Worm (Caenorhabditis elegans) whole organism, early embryonic: ENCODE measurements around the gene R186.8.

Source experiments
- B0310.2 ChIP-seq: sonication (generic microtip); optimal IDR thresholded peaks from 2 replicates; lab custom pipeline; 2016; ENCODE audit warnings: mild to moderate bottlenecking, missing genetic modification characterization, missing compliant biosample characterization
- F13C5.2 ChIP-seq: sonication (generic microtip); optimal IDR thresholded peaks from 2 replicates; lab custom pipeline; 2017; ENCODE audit warnings: mild to moderate bottlenecking, missing genetic modification characterization, inconsistent platforms, missing compliant biosample characterization
- aly-1 ChIP-seq: sonication (generic microtip); optimal IDR thresholded peaks from 2 replicates; lab custom pipeline; 2016; ENCODE audit warnings: missing genetic modification characterization, missing compliant biosample characterization
- ama-1 ChIP-seq: fragments of 150-350 bp; optimal IDR thresholded peaks from 2 replicates; lab custom pipeline; 2014
- ceh-36 ChIP-seq: sonication (generic microtip); optimal IDR thresholded peaks from 2 replicates; lab custom pipeline; 2016; ENCODE audit warnings: missing genetic modification characterization, inconsistent platforms, missing compliant biosample characterization
- ets-7 ChIP-seq: sonication (generic microtip); optimal IDR thresholded peaks from 2 replicates; lab custom pipeline; 2016; ENCODE audit warnings: missing genotype, missing genetic modification characterization, missing compliant biosample characterization
- flt-1 ChIP-seq: fragments of 200-800 bp; sonication (Bioruptor generic); IDR thresholded peaks from 2 replicates; pipeline ENCODE4 v1.3.6; 2022; ENCODE audit warnings: missing genetic modification characterization, missing compliant biosample characterization
- hmg-4 ChIP-seq: fragments of 200-800 bp; sonication (Bioruptor generic); optimal IDR thresholded peaks from 2 replicates; lab custom pipeline; 2018; ENCODE audit warnings: mild to moderate bottlenecking, missing genetic modification characterization, missing compliant biosample characterization
- tbx-37 ChIP-seq: fragments of 200-800 bp; sonication (Bioruptor generic); conservative IDR thresholded peaks from 2 replicates; pipeline ENCODE4 v1.3.6; 2022; ENCODE audit warnings: missing genetic modification reagents, missing genetic modification characterization, missing compliant biosample characterization
- tra-4 ChIP-seq: sonication (generic microtip); optimal IDR thresholded peaks from 2 replicates; lab custom pipeline; 2017; ENCODE audit warnings: missing genetic modification characterization, missing compliant biosample characterization

ce11 chrV:12921680-12922079 is 46.1 kb downstream of the R186.8 start:
- TF ChIP-seq B0310.2 (tag; lab: Kevin White, UChicago), result no peak
- TF ChIP-seq tra-4 (tag; lab: Kevin White, UChicago), result no peak
- no peak for TF ChIP-seq aly-1
- TF ChIP-seq tbx-37 (GFP tag; lab: Robert Waterston, UW), result no peak
- TF ChIP-seq F13C5.2 (tag; lab: Kevin White, UChicago), result no peak
- no peak for TF ChIP-seq ama-1 (lab: Kevin White, UChicago)
- no peak for TF ChIP-seq ceh-36 (tag; lab: Kevin White, UChicago)
- TF ChIP-seq flt-1 (GFP tag; lab: Robert Waterston, UW), result no peak
- TF ChIP-seq hmg-4 (GFP tag; lab: Kevin White, UChicago), result no peak
- TF ChIP-seq ets-7, result no peak
